Worm (Caenorhabditis elegans): ENCODE measurements around the gene gcy-31.
A peak's percentile ranks its signal among the peaks of the same experiment; 100 is the strongest.

The gcy-31 gene

DNA sequence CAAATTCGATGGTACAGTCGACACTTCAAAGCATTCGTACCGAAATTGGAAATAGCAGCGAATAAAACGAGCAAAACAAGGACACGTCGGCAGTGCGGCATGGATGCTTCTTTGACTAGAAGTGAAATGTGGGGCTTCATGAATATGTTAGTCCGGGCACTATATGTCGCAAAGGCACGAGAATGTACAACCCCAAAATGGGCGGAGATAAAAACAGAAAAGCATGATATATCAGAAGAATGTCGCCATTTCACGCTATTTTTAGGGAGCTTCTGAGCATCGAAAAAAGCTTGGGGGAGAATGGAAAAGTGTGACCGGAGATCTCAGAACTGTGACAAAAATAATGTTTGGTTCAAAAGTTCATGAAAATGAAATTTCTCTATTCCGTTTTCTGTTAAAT, 16.0 kb upstream of the gcy-31 start, which contains the start of gene T07D1.3:
Gene T07D1.3, minus strand, starts transcription at position 101 of the 400 bp plus-strand sequence.
- TF ChIP-seq ceh-82 (tag; optimal IDR thresholded peaks at IDR 0.05) (no peak), elt-3 (tag; optimal IDR thresholded peaks at IDR 0.05) (no peak), pag-3 (tag; optimal IDR thresholded peaks at IDR 0.05; ENCODE audit: borderline replicate concordance, insufficient read depth) (no peak)

DNA sequence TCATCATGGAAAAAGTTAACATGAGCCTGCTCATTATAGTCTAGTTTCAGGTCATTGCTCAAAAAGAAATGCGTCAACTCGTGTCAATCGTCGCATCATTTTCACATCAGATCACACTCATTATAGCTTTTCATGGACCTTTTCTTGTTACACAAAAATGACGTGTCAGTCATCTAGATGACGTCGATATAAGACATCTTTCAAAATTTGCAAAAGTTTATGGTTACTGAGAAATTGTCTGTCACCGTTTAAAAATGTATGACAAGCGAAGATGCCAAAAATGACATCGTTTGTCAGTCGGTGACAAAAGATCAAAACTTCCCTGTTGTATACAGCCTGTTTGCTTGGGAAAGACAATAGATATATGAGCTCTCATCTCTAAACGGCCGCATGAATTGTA, 13.9 kb upstream of the gcy-31 start:
- TF ChIP-seq aha-1 (tag; optimal IDR thresholded peaks at IDR 0.05) (no peak), unc-86 (tag; optimal IDR thresholded peaks at IDR 0.05) (peak; percentile 53)

DNA sequence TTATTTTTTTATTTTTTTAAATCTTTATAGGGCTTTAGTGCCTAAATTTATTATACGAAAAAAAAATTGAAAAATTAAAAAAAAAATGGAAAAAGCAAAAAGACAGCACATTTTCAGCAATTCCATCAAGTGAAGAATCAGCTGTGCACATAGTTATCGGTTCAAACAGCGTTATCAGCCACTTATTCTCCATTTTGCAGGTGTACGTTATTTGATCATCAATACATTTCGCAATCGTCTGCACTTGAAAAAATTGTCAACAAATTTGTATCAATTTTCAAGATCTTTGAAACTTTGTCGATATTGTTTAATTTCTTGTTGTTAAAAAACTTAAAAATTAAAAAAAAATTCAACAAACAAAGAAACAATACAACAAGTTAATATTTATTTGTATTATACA, 12.4 kb upstream of the gcy-31 start:
- TF ChIP-seq skn-1 (tag; optimal IDR thresholded peaks at IDR 0.05) (peak; percentile 63), efl-1 (optimal IDR thresholded peaks at IDR 0.05) (no peak), efl-1 (GFP tag; optimal IDR thresholded peaks at IDR 0.05 in 1 of 2) (peak in 1 of 2 experiments; percentile 73), nhr-47 (tag; optimal IDR thresholded peaks at IDR 0.05) (no peak)

DNA sequence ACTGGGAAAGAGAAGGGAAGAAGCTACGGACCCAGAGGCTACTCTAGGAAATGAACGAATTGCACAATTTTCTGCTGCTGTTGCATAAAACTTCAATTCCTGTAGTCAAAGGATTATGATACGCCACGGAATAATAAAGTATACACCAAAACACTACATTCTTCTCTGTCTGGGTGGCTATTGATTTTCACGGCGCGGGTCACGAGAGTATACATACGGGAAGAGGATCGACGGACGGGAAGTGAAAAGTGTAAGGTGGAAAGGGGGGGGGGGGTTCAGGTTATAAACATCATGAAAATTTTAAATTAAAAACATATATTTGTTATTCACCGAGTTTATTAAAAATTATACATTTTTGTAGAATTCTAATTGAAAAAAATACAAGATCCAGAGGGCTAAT, 12.0 kb upstream of the gcy-31 start:
- TF ChIP-seq vab-15 (tag; optimal IDR thresholded peaks at IDR 0.05) (no peak), lin-14 (GFP tag; optimal IDR thresholded peaks at IDR 0.05) (peak; percentile 19), C34B4.2 (tag; optimal IDR thresholded peaks at IDR 0.05) (no peak), snu-23 (GFP tag; optimal IDR thresholded peaks at IDR 0.05) (no peak), ces-1 (GFP tag; optimal IDR thresholded peaks at IDR 0.05) (no peak), efl-1 (optimal IDR thresholded peaks at IDR 0.05) (no peak), efl-1 (GFP tag; optimal IDR thresholded peaks at IDR 0.05 in 1 of 2) (peak in 1 of 2 experiments; percentile 58), fos-1 (tag; optimal IDR thresholded peaks at IDR 0.05) (no peak), ets-5 (GFP tag; IDR thresholded peaks at IDR 0.05) (no peak), irx-1 (tag; optimal IDR thresholded peaks at IDR 0.05) (no peak), blmp-1 (tag; optimal IDR thresholded peaks at IDR 0.05) (peak; percentile 75), ztf-4 (tag; optimal IDR thresholded peaks at IDR 0.05) (no peak), nhr-77 (tag; optimal IDR thresholded peaks at IDR 0.05) (no peak), swsn-7 (tag; optimal IDR thresholded peaks at IDR 0.05) (no peak), nhr-20 (tag; optimal IDR thresholded peaks at IDR 0.05) (peak; percentile 1), skn-1 (tag; optimal IDR thresholded peaks at IDR 0.05) (peak; percentile 40), nhr-28 (tag; optimal IDR thresholded peaks at IDR 0.05) (no peak)

DNA sequence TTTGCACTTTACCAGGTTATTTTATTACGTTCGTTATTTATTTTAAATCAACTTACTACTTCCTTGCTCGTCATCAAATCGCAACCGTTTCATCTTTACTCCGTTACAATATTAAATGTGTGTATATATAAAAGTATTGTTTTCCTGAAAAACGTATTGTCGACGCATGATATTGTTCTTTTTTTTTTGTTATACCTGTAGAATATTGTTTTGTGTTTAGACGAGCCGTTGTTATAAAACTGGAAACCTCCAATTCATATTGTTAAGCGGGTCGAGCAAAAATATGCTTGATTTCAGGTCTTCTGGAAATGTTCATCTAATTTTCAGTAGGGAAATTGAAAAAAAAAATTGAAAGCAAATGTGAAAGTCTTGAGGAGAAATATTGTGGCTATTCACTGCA, 11.6 kb upstream of the gcy-31 start, which contains the start of gene gid-2:
Gene gid-2, minus strand, starts transcription at position 101 of the 400 bp plus-strand sequence.
- TF ChIP-seq dsc-1 (tag; optimal IDR thresholded peaks at IDR 0.05) (peak; percentile 59), ceh-8 (GFP tag; optimal IDR thresholded peaks at IDR 0.05) (no peak)

DNA sequence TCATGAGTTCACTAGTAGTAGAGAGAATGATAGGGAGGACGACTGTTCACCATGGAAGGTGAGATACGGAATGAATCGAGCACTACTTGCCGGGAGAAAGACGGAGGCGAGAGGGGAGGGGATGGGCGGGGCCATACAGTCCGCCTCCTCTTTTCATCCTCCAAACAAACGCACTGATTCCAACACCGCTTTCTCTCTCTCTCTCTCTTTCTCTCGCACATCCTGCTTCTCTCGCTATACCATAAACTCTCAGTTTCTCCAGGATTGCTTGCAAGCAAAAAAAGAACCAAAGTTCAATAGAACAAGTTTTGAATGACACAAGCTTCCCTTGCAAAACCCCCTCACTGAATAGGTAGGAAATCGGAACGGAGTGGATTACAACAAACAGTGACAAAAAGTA, 8.0 kb upstream of the gcy-31 start:
- TF ChIP-seq blmp-1 (tag; optimal IDR thresholded peaks at IDR 0.05), result peak; percentile 75
- no peak for TF ChIP-seq nhr-84 (tag; optimal IDR thresholded peaks at IDR 0.05)

DNA sequence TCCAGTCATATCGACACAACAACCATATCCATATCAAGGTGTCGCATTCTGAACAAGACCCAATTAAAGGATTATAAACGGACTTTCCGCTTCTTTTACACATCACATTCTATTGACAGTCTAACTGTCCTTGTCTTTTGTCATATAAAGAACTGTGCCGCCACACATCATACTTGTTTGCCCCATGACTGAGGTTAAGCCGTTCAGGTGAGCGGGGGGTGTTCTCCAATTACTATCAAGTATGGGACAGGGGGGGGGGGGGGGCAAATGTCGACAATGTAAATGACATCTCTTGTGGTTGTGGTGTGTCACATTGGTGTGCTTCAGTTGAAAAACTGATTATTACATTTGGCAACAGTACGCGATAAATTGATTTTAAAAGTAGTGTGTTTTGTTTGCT, 6.5 kb upstream of the gcy-31 start:
- TF ChIP-seq fkh-10 (GFP tag; optimal IDR thresholded peaks at IDR 0.05) (no peak), C16A3.4 (tag; optimal IDR thresholded peaks at IDR 0.05) (no peak), snu-23 (GFP tag; optimal IDR thresholded peaks at IDR 0.05) (no peak), nhr-11 (tag; optimal IDR thresholded peaks at IDR 0.05) (no peak), lin-15B (tag; optimal IDR thresholded peaks at IDR 0.05) (no peak), nhr-77 (tag; optimal IDR thresholded peaks at IDR 0.05) (no peak)

DNA sequence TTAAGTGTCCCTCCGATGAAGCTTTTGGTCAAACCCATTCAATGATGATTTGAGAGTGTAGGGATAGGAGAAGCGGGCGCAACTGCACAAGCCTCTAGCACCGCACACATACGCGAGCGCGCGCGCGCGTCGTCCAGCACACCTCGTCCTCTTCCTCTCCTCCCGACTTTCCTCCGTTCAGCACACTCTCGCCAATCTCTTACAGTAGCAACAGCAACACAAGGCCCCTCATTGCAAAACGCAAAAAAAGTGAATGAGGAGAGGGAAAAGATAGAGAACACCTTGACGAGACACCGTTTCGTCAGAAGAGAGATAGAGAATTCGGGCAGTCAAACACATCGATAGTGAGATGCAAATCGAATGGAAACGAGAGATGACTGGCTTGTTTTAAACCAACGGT, 5.2 kb upstream of the gcy-31 start:
- TF ChIP-seq hlh-17 (GFP tag; optimal IDR thresholded peaks at IDR 0.05; ENCODE audit: borderline replicate concordance), result no peak
- TF ChIP-seq pax-3 (tag; optimal IDR thresholded peaks at IDR 0.05), result no peak
- TF ChIP-seq tbx-2 (tag; optimal IDR thresholded peaks at IDR 0.05), result peak; percentile 28
- no peak for TF ChIP-seq egl-13 (tag; optimal IDR thresholded peaks at IDR 0.05)
- no peak for TF ChIP-seq nhr-90 (tag; optimal IDR thresholded peaks at IDR 0.05; ENCODE audit: poor library complexity)
- no peak for TF ChIP-seq ets-5 (GFP tag; IDR thresholded peaks at IDR 0.05)
- peak; percentile 93 for TF ChIP-seq lin-14 (GFP tag; optimal IDR thresholded peaks at IDR 0.05)
- peak in 1 of 3 experiments; percentile 8 for TF ChIP-seq dpl-1 (GFP tag; optimal IDR thresholded peaks at IDR 0.05)
- no peak for TF ChIP-seq ceh-8 (GFP tag; optimal IDR thresholded peaks at IDR 0.05)
- peak; percentile 52 for TF ChIP-seq nhr-20 (tag; optimal IDR thresholded peaks at IDR 0.05)
- no peak for TF ChIP-seq pag-3 (tag; optimal IDR thresholded peaks at IDR 0.05; ENCODE audit: borderline replicate concordance, insufficient read depth)
- TF ChIP-seq fkh-8 (tag; optimal IDR thresholded peaks at IDR 0.05), result no peak
- TF ChIP-seq mdl-1 (tag; optimal IDR thresholded peaks at IDR 0.05), result peak in 1 of 2 experiments; percentile 31
- TF ChIP-seq snu-23 (GFP tag; optimal IDR thresholded peaks at IDR 0.05), result peak; percentile 67
- TF ChIP-seq aha-1 (tag; optimal IDR thresholded peaks at IDR 0.05), result no peak
- no peak for TF ChIP-seq pqm-1 (tag; optimal IDR thresholded peaks at IDR 0.05)
- peak; percentile 27 for TF ChIP-seq irx-1 (tag; optimal IDR thresholded peaks at IDR 0.05)
